Worm (Caenorhabditis elegans): Measurements from ENCODE around the gene grl-9.

- no peak for TF ChIP-seq him-1 (tag; optimal IDR thresholded peaks at IDR 0.05)
- TF ChIP-seq W03F9.2 (tag; optimal IDR thresholded peaks at IDR 0.05) = no peak
- no peak for TF ChIP-seq dao-5 (tag; optimal IDR thresholded peaks at IDR 0.05)
Measured at ce11 chrV:6706771-6707170, 24.7 kb downstream of the grl-9 start, which contains the start of gene W02F12.4.
